Fruit fly (Drosophila melanogaster) ovary, adult (tissue): ENCODE data around the gene SPoCk.

Source experiments
- CG17801 ChIP-seq: fragments of 200-800 bp; optimal IDR thresholded peaks from 2 replicates; lab custom pipeline; 2019; ENCODE audit warnings: missing biosample characterization, mild to moderate bottlenecking, missing genetic modification characterization, moderate library complexity; ENCODE audit not compliant: partially characterized antibody

Gene SPoCk

DNA sequence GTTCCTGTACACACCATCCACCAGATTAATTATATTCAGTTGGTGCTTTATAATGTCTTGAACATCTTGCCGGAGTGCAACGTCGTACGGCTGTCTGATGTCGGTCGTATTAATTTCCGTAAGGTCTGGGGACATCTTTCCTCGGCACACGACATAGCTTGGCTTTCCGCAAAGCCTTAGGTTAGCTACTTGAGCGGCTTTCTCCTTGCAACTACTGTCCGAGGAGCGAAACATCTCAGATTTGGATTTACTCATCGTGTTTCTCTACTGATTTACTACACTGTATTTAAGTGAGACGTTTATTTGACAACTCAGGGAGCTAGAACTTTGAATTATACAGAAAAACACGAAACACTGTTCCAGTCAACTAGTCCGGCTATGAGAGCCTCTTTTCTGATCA is 87.5 kb downstream of the SPoCk start, which contains the start of the genes CG11226 and CG45428:
Gene CG11226, plus strand, starts transcription at position 301 of the 400 bp plus-strand sequence.
Gene CG45428, minus strand, starts transcription at position 303 of the 400 bp plus-strand sequence.
- no peak for TF ChIP-seq CG17801 (GFP tag; lab: Kevin White, UChicago)
